Worm (Caenorhabditis elegans): ENCODE data around the gene srw-67.

The srw-67 gene

DNA sequence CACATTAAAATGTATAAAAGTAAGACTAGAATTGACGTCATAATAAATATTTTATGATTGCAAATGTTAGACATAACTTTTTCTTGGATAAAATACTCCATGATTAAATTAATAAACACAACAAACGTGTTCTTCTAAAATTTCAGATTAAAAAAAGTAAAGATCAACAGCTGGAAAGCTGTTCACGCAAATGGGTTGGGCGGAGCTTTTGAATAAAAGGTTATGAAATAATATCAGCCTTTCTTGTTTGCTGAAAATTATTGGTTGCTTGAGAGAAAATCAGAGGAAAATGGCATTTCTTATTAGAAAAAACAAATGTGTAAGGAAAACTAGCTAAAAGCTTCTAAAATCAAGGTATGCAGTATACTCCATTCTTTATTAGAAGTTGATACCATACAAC, 29.7 kb upstream of the srw-67 start, which contains the start of gene C02H6.3:
TSS of gene C02H6.3 (minus strand) at position 101 of the 400 bp plus-strand sequence.
- TF ChIP-seq nhr-77 (tag; optimal IDR thresholded peaks at IDR 0.05) (no peak), alr-1 (tag; optimal IDR thresholded peaks at IDR 0.05; ENCODE audit: borderline replicate concordance) (no peak), snpc-4 (tag; optimal IDR thresholded peaks at IDR 0.05) (no peak), nhr-12 (tag; optimal IDR thresholded peaks at IDR 0.05) (no peak), mef-2 (tag; optimal IDR thresholded peaks at IDR 0.05) (no peak), fos-1 (tag; optimal IDR thresholded peaks at IDR 0.05) (no peak), dpl-1 (GFP tag; optimal IDR thresholded peaks at IDR 0.05) (no peak), zag-1 (tag; optimal IDR thresholded peaks at IDR 0.05) (no peak), hlh-17 (GFP tag; optimal IDR thresholded peaks at IDR 0.05; ENCODE audit: borderline replicate concordance) (no peak), lin-35 (GFP tag; optimal IDR thresholded peaks at IDR 0.05) (no peak), ztf-11 (tag; optimal IDR thresholded peaks at IDR 0.05) (no peak), efl-3 (GFP tag; optimal IDR thresholded peaks at IDR 0.05) (no peak), unc-130 (tag; optimal IDR thresholded peaks at IDR 0.05) (no peak), ets-5 (GFP tag; IDR thresholded peaks at IDR 0.05) (no peak), aha-1 (tag; optimal IDR thresholded peaks at IDR 0.05) (no peak), isw-1 (GFP tag; IDR thresholded peaks at IDR 0.05) (no peak), fkh-8 (tag; optimal IDR thresholded peaks at IDR 0.05) (no peak), grh-1 (GFP tag; IDR thresholded peaks at IDR 0.05) (no peak), lin-39 (tag; optimal IDR thresholded peaks at IDR 0.05) (no peak), ama-1 (optimal IDR thresholded peaks at IDR 0.05) (no peak)

ce11 chrV:7389771-7390170, 27.7 kb upstream of the srw-67 start, which contains the start of gene C02H6.1:
Gene C02H6.1, minus strand, starts transcription at chrV:7389871.
- TF ChIP-seq elt-2 (tag; optimal IDR thresholded peaks at IDR 0.05) (no peak), nhr-12 (tag; optimal IDR thresholded peaks at IDR 0.05) (no peak), egl-27 (tag; optimal IDR thresholded peaks at IDR 0.05) (no peak), pax-3 (tag; optimal IDR thresholded peaks at IDR 0.05) (no peak), nhr-19 (GFP tag; conservative IDR thresholded peaks at IDR 0.05) (no peak), nhr-84 (tag; optimal IDR thresholded peaks at IDR 0.05) (no peak)

ce11 chrV:7391933-7392332, 25.5 kb upstream of the srw-67 start, which contains the start of gene fbxa-105:
Gene fbxa-105, minus strand, starts transcription at chrV:7392029.
- no peak for TF ChIP-seq pax-3 (tag; optimal IDR thresholded peaks at IDR 0.05)
- no peak for TF ChIP-seq efl-1 (optimal IDR thresholded peaks at IDR 0.05)
- TF ChIP-seq efl-1 (GFP tag; optimal IDR thresholded peaks at IDR 0.05 in 1 of 2) = peak in 1 of 2 experiments; percentile 19
- TF ChIP-seq elt-2 (tag; optimal IDR thresholded peaks at IDR 0.05) = peak; percentile 3

DNA sequence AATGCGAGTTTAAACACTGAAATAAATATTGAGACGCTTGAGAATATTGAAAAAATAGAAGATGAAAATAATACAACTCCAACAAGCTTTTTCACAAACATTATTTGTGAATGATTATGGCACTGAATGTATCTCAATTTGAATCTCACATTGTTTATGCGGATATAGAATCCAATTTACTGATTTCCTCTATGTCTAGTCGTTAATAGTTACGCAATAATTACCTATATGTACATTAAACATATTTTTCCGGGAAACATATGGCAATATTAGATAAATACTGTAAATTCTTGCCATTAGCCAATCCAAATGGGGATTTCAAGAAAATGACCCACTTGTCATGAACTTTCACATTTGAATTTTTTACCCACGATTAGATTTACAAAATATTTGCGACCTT, 22.1 kb upstream of the srw-67 start, which contains the start of gene srx-9:
TSS of gene srx-9 (minus strand) at position 101 of the 400 bp plus-strand sequence.
- TF ChIP-seq mef-2 (tag; optimal IDR thresholded peaks at IDR 0.05) = no peak
- no peak for TF ChIP-seq ztf-4 (tag; optimal IDR thresholded peaks at IDR 0.05)
- no peak for TF ChIP-seq zag-1 (tag; optimal IDR thresholded peaks at IDR 0.05)
- TF ChIP-seq unc-62 (GFP tag; optimal IDR thresholded peaks at IDR 0.05) = no peak
- TF ChIP-seq hlh-17 (GFP tag; optimal IDR thresholded peaks at IDR 0.05; ENCODE audit: borderline replicate concordance) = no peak
- TF ChIP-seq zip-4 (GFP tag; optimal IDR thresholded peaks at IDR 0.05) = no peak
- TF ChIP-seq snpc-4 (tag; optimal IDR thresholded peaks at IDR 0.05) = no peak
- TF ChIP-seq lin-14 (GFP tag; optimal IDR thresholded peaks at IDR 0.05) = no peak
- TF ChIP-seq fkh-10 (GFP tag; optimal IDR thresholded peaks at IDR 0.05) = no peak
- no peak for TF ChIP-seq elt-3 (tag; optimal IDR thresholded peaks at IDR 0.05)
- TF ChIP-seq Y116A8C.19 (tag; optimal IDR thresholded peaks at IDR 0.05; ENCODE audit: borderline replicate concordance) = no peak
- no peak for TF ChIP-seq fkh-8 (tag; optimal IDR thresholded peaks at IDR 0.05)
- TF ChIP-seq nhr-12 (tag; optimal IDR thresholded peaks at IDR 0.05) = no peak

DNA sequence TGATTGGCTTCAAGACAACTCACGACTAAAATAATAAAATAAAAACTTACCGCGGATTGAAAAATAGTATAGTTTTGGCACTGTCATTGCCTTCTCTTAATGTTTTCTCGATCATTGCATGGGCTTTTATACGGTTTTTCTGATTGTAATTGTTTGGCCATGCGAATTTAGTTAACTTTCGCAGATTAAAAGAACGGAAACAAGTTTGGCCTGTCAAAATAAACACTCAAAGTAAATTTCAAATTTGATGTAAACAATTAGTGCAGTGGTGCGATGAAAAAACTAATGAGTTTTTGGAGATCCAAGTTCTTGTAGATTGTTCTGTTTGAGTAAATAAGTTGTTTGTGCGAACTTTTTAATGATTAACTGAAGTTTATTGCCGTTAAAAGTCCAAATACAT, 18.3 kb upstream of the srw-67 start, which contains the start of gene gst-41:
TSS of gene gst-41 (minus strand) at position 101 of the 400 bp plus-strand sequence.
- TF ChIP-seq unc-98 (GFP tag; IDR thresholded peaks at IDR 0.05) = no peak
- TF ChIP-seq ceh-8 (GFP tag; optimal IDR thresholded peaks at IDR 0.05) = no peak
- TF ChIP-seq ceh-82 (tag; optimal IDR thresholded peaks at IDR 0.05) = no peak
- no peak for TF ChIP-seq fos-1 (tag; optimal IDR thresholded peaks at IDR 0.05)
- TF ChIP-seq hlh-4 (tag; optimal IDR thresholded peaks at IDR 0.05) = no peak
- TF ChIP-seq sox-4 (tag; optimal IDR thresholded peaks at IDR 0.05) = no peak
- no peak for TF ChIP-seq unc-30 (tag; optimal IDR thresholded peaks at IDR 0.05)
- no peak for TF ChIP-seq aha-1 (tag; optimal IDR thresholded peaks at IDR 0.05)
- no peak for TF ChIP-seq efl-3 (GFP tag; optimal IDR thresholded peaks at IDR 0.05)
- no peak for TF ChIP-seq Y116A8C.19 (tag; optimal IDR thresholded peaks at IDR 0.05; ENCODE audit: borderline replicate concordance)
- TF ChIP-seq swsn-7 (tag; optimal IDR thresholded peaks at IDR 0.05) = no peak
- TF ChIP-seq unc-130 (tag; optimal IDR thresholded peaks at IDR 0.05) = no peak
- TF ChIP-seq mab-9 (GFP tag; IDR thresholded peaks at IDR 0.05) = no peak
- TF ChIP-seq vab-15 (tag; optimal IDR thresholded peaks at IDR 0.05) = no peak
- no peak for TF ChIP-seq xbp-1 (tag; optimal IDR thresholded peaks at IDR 0.05)
- no peak for TF ChIP-seq mdl-1 (tag; optimal IDR thresholded peaks at IDR 0.05)

Measured in whole organism, L1 larva.